Worm (Caenorhabditis elegans) whole organism, L1 larva: ENCODE measurements around the gene sex-1.

Experiments
- ama-1 ChIP-seq: fragments of 150-350 bp; optimal IDR thresholded peaks from 2 replicates; lab custom pipeline; 2014
- fkh-10 ChIP-seq: sonication (generic microtip); optimal IDR thresholded peaks from 2 replicates; lab custom pipeline; 2017; ENCODE audit warnings: missing biosample characterization, missing genetic modification reagents, missing genetic modification characterization
- fos-1 ChIP-seq: fragments of 150-350 bp; optimal IDR thresholded peaks from 2 replicates; lab custom pipeline; 2014; ENCODE audit warnings: missing biosample characterization, missing genetic modification characterization
- jun-1 ChIP-seq: fragments of 150-350 bp; optimal IDR thresholded peaks from 2 replicates; lab custom pipeline; 2014; ENCODE audit warnings: missing biosample characterization, missing genetic modification reagents, missing genetic modification characterization
- lir-3 ChIP-seq: sonication (generic microtip); optimal IDR thresholded peaks from 2 replicates; lab custom pipeline; 2016; ENCODE audit warnings: mild to moderate bottlenecking, missing genetic modification characterization, moderate library complexity, missing compliant biosample characterization; ENCODE audit not compliant: poor library complexity
- mab-9 ChIP-seq: fragments of 200-800 bp; sonication (Bioruptor generic); IDR thresholded peaks from 2 replicates; pipeline ENCODE4 v1.3.6; 2022; ENCODE audit warnings: missing genetic modification reagents, missing genetic modification characterization, missing compliant biosample characterization
- nhr-77 ChIP-seq: fragments of 150-350 bp; optimal IDR thresholded peaks from 2 replicates; lab custom pipeline; 2014; ENCODE audit warnings: missing biosample characterization, missing genetic modification characterization
- snpc-4 ChIP-seq: fragments of 150-350 bp; optimal IDR thresholded peaks from 2 replicates; lab custom pipeline; 2014; ENCODE audit warnings: missing biosample characterization, missing genetic modification characterization
- ztf-11 ChIP-seq, 2 experiments: sonication (generic microtip); optimal IDR thresholded peaks; 2 replicates each; lab custom pipeline; 2016 to 2017; ENCODE audit warnings: missing genetic modification characterization in 2 of 2, missing biosample characterization in 1 of 2, missing compliant biosample characterization in 1 of 2

DNA sequence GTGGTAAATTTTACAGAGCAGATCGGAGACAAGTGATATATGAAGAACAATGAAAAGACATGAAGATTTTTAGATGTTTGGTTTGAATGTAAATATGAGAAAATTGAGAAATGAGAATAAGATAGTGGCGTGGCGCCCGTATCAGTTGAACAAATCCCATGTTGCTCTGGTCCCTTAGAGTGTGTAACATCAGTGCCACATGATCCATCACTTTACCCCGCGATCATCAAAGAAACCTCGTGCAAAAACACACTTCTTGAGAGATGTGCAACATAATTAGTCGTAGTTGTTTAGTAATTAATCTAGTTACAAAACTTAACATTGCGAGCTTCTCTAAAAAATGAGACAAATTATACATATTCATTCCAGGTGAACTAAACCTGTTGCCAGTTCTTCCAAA lies 48.8 kb upstream of the sex-1 start:
- TF ChIP-seq jun-1 (tag; lab: Kevin White, UChicago) (no peak), ztf-11 (tag; optimal IDR thresholded peaks at IDR 0.05; lab: Kevin White, UChicago) (no peak), fos-1 (no peak), fkh-10 (GFP tag; lab: Kevin White, UChicago) (no peak), lir-3 (tag; lab: Kevin White, UChicago) (no peak), ama-1 (lab: Kevin White, UChicago) (no peak), nhr-77 (tag; lab: Kevin White, UChicago) (no peak), mab-9 (GFP tag; lab: Robert Waterston, UW) (no peak), snpc-4 (no peak)
